Worm (Caenorhabditis elegans) whole organism, L1 larva: ENCODE results near the gene F49F1.2.

ENCODE experiments used
- C04F5.9 ChIP-seq: sonication (generic microtip); optimal IDR thresholded peaks from 2 replicates; lab custom pipeline; 2016; ENCODE audit warnings: missing genetic modification characterization, missing compliant biosample characterization
- ceh-63 ChIP-seq: fragments of 200-800 bp; sonication (Bioruptor generic); optimal IDR thresholded peaks from 2 replicates; lab custom pipeline; 2018; ENCODE audit warnings: mild to moderate bottlenecking, missing genetic modification characterization, missing compliant biosample characterization
- ces-1 ChIP-seq: fragments of 150-350 bp; optimal IDR thresholded peaks from 2 replicates; lab custom pipeline; 2014; ENCODE audit warnings: missing biosample characterization, missing genetic modification reagents, missing genetic modification characterization
- fkh-4 ChIP-seq: sonication (generic microtip); optimal IDR thresholded peaks from 2 replicates; lab custom pipeline; 2016; ENCODE audit warnings: missing compliant biosample characterization, missing genetic modification characterization, borderline replicate concordance
- fos-1 ChIP-seq: fragments of 150-350 bp; optimal IDR thresholded peaks from 2 replicates; lab custom pipeline; 2014; ENCODE audit warnings: missing biosample characterization, missing genetic modification characterization
- irx-1 ChIP-seq: sonication (generic microtip); optimal IDR thresholded peaks from 2 replicates; lab custom pipeline; 2016; ENCODE audit warnings: missing genetic modification characterization, missing compliant biosample characterization
- isw-1 ChIP-seq: fragments of 200-800 bp; sonication (Bioruptor generic); IDR thresholded peaks from 2 replicates; pipeline ENCODE4 v1.3.6; 2022; ENCODE audit warnings: missing genetic modification characterization, missing compliant biosample characterization
- lin-13 ChIP-seq: fragments of 150-350 bp; optimal IDR thresholded peaks from 2 replicates; lab custom pipeline; 2014; ENCODE audit warnings: missing biosample characterization, missing genetic modification reagents, missing genetic modification characterization
- lin-14 ChIP-seq: fragments of 200-800 bp; sonication (Bioruptor generic); optimal IDR thresholded peaks from 2 replicates; lab custom pipeline; 2018; ENCODE audit warnings: mild to moderate bottlenecking, missing genetic modification characterization, moderate library complexity, missing compliant biosample characterization
- lin-39 ChIP-seq: fragments of 150-350 bp; optimal IDR thresholded peaks from 2 replicates; lab custom pipeline; 2014; ENCODE audit warnings: missing biosample characterization, missing genetic modification reagents, missing genetic modification characterization
- nhr-12 ChIP-seq: sonication (generic microtip); optimal IDR thresholded peaks from 2 replicates; lab custom pipeline; 2017; ENCODE audit warnings: missing biosample characterization, missing genetic modification characterization
- sptf-1 ChIP-seq: fragments of 150-350 bp; optimal IDR thresholded peaks from 2 replicates; lab custom pipeline; 2014; ENCODE audit warnings: missing biosample characterization, missing genetic modification characterization
- unc-130 ChIP-seq: fragments of 150-350 bp; optimal IDR thresholded peaks from 2 replicates; lab custom pipeline; 2017; ENCODE audit warnings: missing biosample characterization, missing genetic modification characterization, inconsistent platforms
- unc-62 ChIP-seq: fragments of 150-350 bp; optimal IDR thresholded peaks from 2 replicates; lab custom pipeline; 2014; ENCODE audit warnings: missing biosample characterization, missing genetic modification reagents, missing genetic modification characterization

DNA sequence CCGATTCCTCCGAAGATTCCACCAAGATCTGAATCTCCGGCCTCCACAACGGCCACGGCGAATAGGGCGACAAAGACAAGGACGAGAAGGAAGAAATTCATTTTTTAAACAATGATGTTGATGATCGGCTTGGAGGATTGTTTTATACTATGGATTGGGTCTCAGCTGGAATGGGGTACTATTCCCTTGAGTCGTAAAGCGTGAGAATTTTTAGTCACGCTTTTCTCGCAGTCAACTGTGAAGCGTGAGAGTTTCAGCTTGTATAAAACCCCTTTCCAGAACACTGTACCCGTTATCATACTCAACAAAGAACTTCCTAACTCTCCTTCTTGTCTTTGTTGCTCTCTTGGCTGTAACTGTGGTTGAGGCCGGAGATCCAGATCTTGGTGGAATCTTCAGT is 1.2 kb upstream of the F49F1.2 start, which contains the start of gene F49F1.15:
- TF ChIP-seq ceh-63 (GFP tag; lab: Kevin White, UChicago): no peak
- no peak for TF ChIP-seq sptf-1 (tag; lab: Kevin White, UChicago)
- TF ChIP-seq fos-1 (tag; lab: Kevin White, UChicago): no peak
- TF ChIP-seq lin-39: no peak
- no peak for TF ChIP-seq C04F5.9 (tag; lab: Kevin White, UChicago)
- no peak for TF ChIP-seq lin-13 (GFP tag; lab: Kevin White, UChicago)
- TF ChIP-seq ces-1 (GFP tag; lab: Kevin White, UChicago): no peak
- TF ChIP-seq lin-14 (GFP tag; lab: Kevin White, UChicago): no peak
- no peak for TF ChIP-seq isw-1 (GFP tag; lab: Robert Waterston, UW)
- TF ChIP-seq nhr-12 (tag; lab: Kevin White, UChicago): no peak
- TF ChIP-seq fkh-4 (tag; lab: Kevin White, UChicago): no peak
- no peak for TF ChIP-seq irx-1
- no peak for TF ChIP-seq unc-130 (tag; lab: Kevin White, UChicago)
- TF ChIP-seq unc-62 (GFP tag; lab: Kevin White, UChicago): no peak
